Worm (Caenorhabditis elegans): ENCODE data around the gene K09H11.11.

Gene K09H11.11

ce11 chrV:5780713-5781360 is 25.8 kb upstream of the K09H11.11 start, which contains the start of gene F44E7.5 (continued):
- TF ChIP-seq T26A8.4 (GFP tag; IDR thresholded peaks at IDR 0.05) (0 out of 2 replicates have a peak, but pooled peaks have one; percentile 41), lin-29 (GFP tag; IDR thresholded peaks at IDR 0.05) (peak; percentile 39; the same call in 1 of the 2 replicates), T20F7.1 (GFP tag; optimal IDR thresholded peaks at IDR 0.05) (peak; percentile 17), unc-39 (tag; optimal IDR thresholded peaks at IDR 0.05) (no peak), nhr-76 (tag; optimal IDR thresholded peaks at IDR 0.05) (peak; percentile 14), nhr-48 (tag; optimal IDR thresholded peaks at IDR 0.05) (peak; percentile 67), hlh-11 (tag; optimal IDR thresholded peaks at IDR 0.05) (peak; percentile 90), egl-43 (GFP tag; IDR thresholded peaks at IDR 0.05) (0 out of 2 replicates have a peak, but pooled peaks have one; percentile 57), pqm-1 (tag; optimal IDR thresholded peaks at IDR 0.05) (peak; percentile 71), ZK337.2 (GFP tag; IDR thresholded peaks at IDR 0.05) (no peak), daf-12 (tag; optimal IDR thresholded peaks at IDR 0.05) (no peak), madf-9 (GFP tag; conservative IDR thresholded peaks at IDR 0.05) (no peak), hif-1 (tag; optimal IDR thresholded peaks at IDR 0.05) (peak in 1 of 2 experiments; percentile 12), nhr-28 (tag; optimal IDR thresholded peaks at IDR 0.05) (peak; percentile 80), Y48G9A.11 (GFP tag; IDR thresholded peaks at IDR 0.05) (no peak), skn-1 (tag; optimal IDR thresholded peaks at IDR 0.05) (no peak), Y75B8A.6 (GFP tag; IDR thresholded peaks at IDR 0.05) (no peak), mep-1 (tag; optimal IDR thresholded peaks at IDR 0.05) (peak; percentile 88), daf-8 (GFP tag; IDR thresholded peaks at IDR 0.05) (no peak), sdz-12 (GFP tag; optimal IDR thresholded peaks at IDR 0.05) (no peak), dve-1 (tag; optimal IDR thresholded peaks at IDR 0.05; ENCODE audit: insufficient read depth) (peak; percentile 95), fos-1 (tag; optimal IDR thresholded peaks at IDR 0.05) (no peak), mes-2 (tag; optimal IDR thresholded peaks at IDR 0.05; ENCODE audit: poor library complexity, severe bottlenecking) (peak; percentile 76), ces-1 (GFP tag; optimal IDR thresholded peaks at IDR 0.05) (no peak), lin-38 (GFP tag; IDR thresholded peaks at IDR 0.05) (no peak; the same call in none of the 2 replicates), dmd-8 (GFP tag; IDR thresholded peaks at IDR 0.05) (no peak), fkh-10 (GFP tag; optimal IDR thresholded peaks at IDR 0.05) (no peak), nhr-77 (tag; optimal IDR thresholded peaks at IDR 0.05) (peak; percentile 35)

ce11 chrV:5779984-5780383 is 24.9 kb upstream of the K09H11.11 start:
- TF ChIP-seq egl-27 (tag; optimal IDR thresholded peaks at IDR 0.05), result no peak
- TF ChIP-seq F26F4.8 (GFP tag; conservative IDR thresholded peaks at IDR 0.05), result no peak
- TF ChIP-seq snpc-1.2 (GFP tag; IDR thresholded peaks at IDR 0.05), result no peak
- no peak for TF ChIP-seq ceh-82 (tag; optimal IDR thresholded peaks at IDR 0.05)
- no peak for TF ChIP-seq lin-39 (tag; optimal IDR thresholded peaks at IDR 0.05)
- peak; percentile 67 for TF ChIP-seq zip-11 (GFP tag; IDR thresholded peaks at IDR 0.05)
- TF ChIP-seq daf-8 (GFP tag; IDR thresholded peaks at IDR 0.05), result no peak
- peak; percentile 60 for TF ChIP-seq ztf-7 (tag; optimal IDR thresholded peaks at IDR 0.05)
- TF ChIP-seq unc-130 (GFP tag; optimal IDR thresholded peaks at IDR 0.05), result no peak
- no peak for TF ChIP-seq dpl-1 (GFP tag; optimal IDR thresholded peaks at IDR 0.05)
- TF ChIP-seq mes-2 (tag; optimal IDR thresholded peaks at IDR 0.05; ENCODE audit: poor library complexity, severe bottlenecking), result no peak
- TF ChIP-seq zip-2 (tag; optimal IDR thresholded peaks at IDR 0.05), result no peak
- TF ChIP-seq zag-1 (tag; optimal IDR thresholded peaks at IDR 0.05), result no peak
- TF ChIP-seq F49E8.2 (tag; optimal IDR thresholded peaks at IDR 0.05; ENCODE audit: borderline replicate concordance), result no peak
- TF ChIP-seq daf-19 (GFP tag; conservative IDR thresholded peaks at IDR 0.05), result no peak
- peak in 1 of 2 experiments; percentile 75 for TF ChIP-seq unc-62 (GFP tag; optimal IDR thresholded peaks at IDR 0.05 in 1 of 2)
- TF ChIP-seq unc-62 (tag; optimal IDR thresholded peaks at IDR 0.05), result no peak
- TF ChIP-seq dmd-6 (GFP tag; IDR thresholded peaks at IDR 0.05), result no peak
- TF ChIP-seq ceh-32 (tag; optimal IDR thresholded peaks at IDR 0.05; ENCODE audit: poor library complexity), result no peak
- TF ChIP-seq spr-1 (tag; optimal IDR thresholded peaks at IDR 0.05), result no peak
- TF ChIP-seq nhr-28 (tag; optimal IDR thresholded peaks at IDR 0.05), result peak; percentile 22
- TF ChIP-seq nhr-41 (GFP tag; IDR thresholded peaks at IDR 0.05), result no peak
- no peak for TF ChIP-seq madf-9 (GFP tag; conservative IDR thresholded peaks at IDR 0.05)
- no peak for TF ChIP-seq lin-13 (GFP tag; optimal IDR thresholded peaks at IDR 0.05)
- no peak for TF ChIP-seq D1046.2 (GFP tag; IDR thresholded peaks at IDR 0.05)
- no peak for TF ChIP-seq jun-1 (tag; optimal IDR thresholded peaks at IDR 0.05)
- TF ChIP-seq sdz-12 (GFP tag; optimal IDR thresholded peaks at IDR 0.05), result no peak
- no peak for TF ChIP-seq zfp-3 (GFP tag; conservative IDR thresholded peaks at IDR 0.05)
